Fruit fly (Drosophila melanogaster) whole organism, wandering third instar larva: ENCODE data around the gene mRNA-cap.

Experiments
- Abd-B ChIP-seq: fragments of >200 bp; optimal IDR thresholded peaks from 2 replicates; lab custom pipeline; 2017; ENCODE audit warnings: missing biosample characterization, missing genetic modification characterization
- CG9705 ChIP-seq: fragments of 200-800 bp; sonication (Bioruptor generic); optimal IDR thresholded peaks from 2 replicates; lab custom pipeline; 2018; ENCODE audit warnings: missing biosample characterization, mild to moderate bottlenecking, missing genetic modification characterization
- CrebA ChIP-seq: fragments of 200-800 bp; sonication (Bioruptor generic); optimal IDR thresholded peaks from 2 replicates; lab custom pipeline; 2016; ENCODE audit warnings: missing biosample characterization, mild to moderate bottlenecking, missing genetic modification characterization, borderline replicate concordance
- Dfd ChIP-seq: fragments of >200 bp; optimal IDR thresholded peaks from 2 replicates; lab custom pipeline; 2017; ENCODE audit warnings: missing biosample characterization, missing genetic modification characterization
- Dif ChIP-seq: fragments of 200-275, 200-300 bp; sonication (Bioruptor generic); optimal IDR thresholded peaks from 2 replicates; lab custom pipeline; 2018; ENCODE audit warnings: missing biosample characterization, missing genetic modification characterization; ENCODE audit not compliant: partially characterized antibody
- HLH106 ChIP-seq: fragments of 200-800 bp; optimal IDR thresholded peaks from 3 replicates; lab custom pipeline; 2019; ENCODE audit warnings: missing biosample characterization, mild to moderate bottlenecking, missing genetic modification characterization, moderate library complexity
- Hr78 ChIP-seq: fragments of >200 bp; optimal IDR thresholded peaks from 2 replicates; lab custom pipeline; 2017; ENCODE audit warnings: missing biosample characterization, missing genetic modification characterization
- Hr83 ChIP-seq: fragments of 200-300 bp; sonication (Bioruptor generic); optimal IDR thresholded peaks from 2 replicates; lab custom pipeline; 2016; ENCODE audit warnings: missing biosample characterization, mild to moderate bottlenecking, missing genetic modification characterization, moderate library complexity; ENCODE audit not compliant: poor library complexity, severe bottlenecking
- Jra ChIP-seq: sonication (Bioruptor generic); optimal IDR thresholded peaks from 2 replicates; lab custom pipeline; 2016; ENCODE audit warnings: missing biosample characterization, missing genetic modification characterization
- N ChIP-seq: fragments of >200 bp; optimal IDR thresholded peaks from 2 replicates; lab custom pipeline; 2018; ENCODE audit warnings: missing biosample characterization, missing external identifiers, missing genetic modification characterization
- Rel ChIP-seq, 2 experiments: fragments of 200-800 bp; sonication (Bioruptor generic) in 1 of 2; optimal IDR thresholded peaks; 2 replicates in 1 of 2; 3 replicates in 1 of 2; lab custom pipeline; 2016 to 2019; ENCODE audit warnings: mild to moderate bottlenecking in 2 of 2, missing biosample characterization in 2 of 2, missing genetic modification characterization in 2 of 2, moderate library complexity in 1 of 2
- Sp1 ChIP-seq: fragments of 200-800 bp; sonication (Bioruptor generic); optimal IDR thresholded peaks from 3 replicates; lab custom pipeline; 2019; ENCODE audit warnings: missing biosample characterization, mild to moderate bottlenecking, missing genetic modification characterization, moderate library complexity
- Vsx2 ChIP-seq: fragments of 200-300, 225-300 bp; sonication (Bioruptor generic); optimal IDR thresholded peaks from 2 replicates; lab custom pipeline; 2018; ENCODE audit warnings: missing biosample characterization, missing genetic modification characterization; ENCODE audit not compliant: partially characterized antibody
- brk ChIP-seq: fragments of 200-800 bp; sonication (Bioruptor generic); optimal IDR thresholded peaks from 2 replicates; lab custom pipeline; 2016; ENCODE audit warnings: missing biosample characterization, mild to moderate bottlenecking, missing genetic modification characterization
- dl ChIP-seq, 2 experiments: fragments of 175-275, 200-275 bp in 1 of 2; fragments of 200-275 bp in 1 of 2; sonication (Bioruptor generic); optimal IDR thresholded peaks; lab custom pipeline; 2018; ENCODE audit warnings: mild to moderate bottlenecking in 2 of 2, missing biosample characterization in 2 of 2, missing genetic modification characterization in 2 of 2, moderate library complexity in 2 of 2; ENCODE audit not compliant: partially characterized antibody in 2 of 2, insufficient read depth in 1 of 2
- dmrt93B ChIP-seq: fragments of 200-800 bp; sonication (Bioruptor generic); optimal IDR thresholded peaks from 2 replicates; lab custom pipeline; 2018; ENCODE audit warnings: missing biosample characterization, mild to moderate bottlenecking, missing genetic modification characterization
- fru ChIP-seq: fragments of 200-800 bp; sonication (Bioruptor generic); optimal IDR thresholded peaks from 3 replicates; lab custom pipeline; 2016; ENCODE audit warnings: missing biosample characterization, mild to moderate bottlenecking, missing genetic modification characterization
- jim ChIP-seq: fragments of 175-275, 200-325 bp; sonication (Bioruptor generic); optimal IDR thresholded peaks from 2 replicates; lab custom pipeline; 2016; ENCODE audit warnings: missing biosample characterization, mild to moderate bottlenecking, missing genetic modification characterization
- rgr ChIP-seq: fragments of 200-800 bp; sonication (Bioruptor generic); optimal IDR thresholded peaks from 3 replicates; lab custom pipeline; 2016; ENCODE audit warnings: missing biosample characterization, mild to moderate bottlenecking, missing genetic modification characterization
- sv ChIP-seq: fragments of 200-800 bp; sonication (Bioruptor generic); optimal IDR thresholded peaks from 3 replicates; lab custom pipeline; 2016; ENCODE audit warnings: missing biosample characterization, missing genetic modification characterization
- tai ChIP-seq: sonication (Bioruptor generic); optimal IDR thresholded peaks from 2 replicates; lab custom pipeline; 2016; ENCODE audit warnings: missing biosample characterization, missing genetic modification characterization
- usp ChIP-seq: fragments of >200 bp; optimal IDR thresholded peaks from 2 replicates; lab custom pipeline; 2017; ENCODE audit warnings: missing biosample characterization, missing genetic modification characterization
- woc ChIP-seq: sonication (Bioruptor generic); optimal IDR thresholded peaks from 2 replicates; lab custom pipeline; 2016; ENCODE audit warnings: missing biosample characterization, mild to moderate bottlenecking, missing genetic modification characterization

Gene mRNA-cap

dm6 chrX:14242479-14242878 lies at the start of gene mRNA-cap:
TSS of gene mRNA-cap (minus strand) at chrX:14242822.
- TF ChIP-seq rgr (no peak), Hr78 (GFP tag; lab: Kevin White, UChicago) (no peak)
- TF ChIP-seq, all 38 proteins: peak for 0

- no peak for TF ChIP-seq Dif (GFP tag; lab: Kevin White, UChicago)
- no peak for TF ChIP-seq Jra (GFP tag; lab: Kevin White, UChicago)
- no peak for TF ChIP-seq sv
- TF ChIP-seq Rel (GFP tag; optimal IDR thresholded peaks at IDR 0.05; lab: Kevin White, UChicago), result no peak
- no peak for TF ChIP-seq Rel (tag; optimal IDR thresholded peaks at IDR 0.05; lab: Kevin White, UChicago)
- TF ChIP-seq N (GFP tag; lab: Kevin White, UChicago), result no peak
- TF ChIP-seq usp (GFP tag; lab: Kevin White, UChicago), result no peak
- no peak for TF ChIP-seq woc (GFP tag; lab: Kevin White, UChicago)
- no peak for TF ChIP-seq Abd-B (GFP tag; lab: Kevin White, UChicago)
- no peak for TF ChIP-seq Hr83 (GFP tag; lab: Kevin White, UChicago)
- no peak for TF ChIP-seq rgr
- no peak for TF ChIP-seq fru (GFP tag; lab: Kevin White, UChicago)
- no peak for TF ChIP-seq jim (GFP tag; lab: Kevin White, UChicago)
- no peak for TF ChIP-seq dmrt93B (GFP tag; lab: Kevin White, UChicago)
- TF ChIP-seq Sp1, result no peak
- no peak for TF ChIP-seq dl (GFP tag; optimal IDR thresholded peaks at IDR 0.05; lab: Kevin White, UChicago; ENCODE audit: insufficient read depth in 1 of 2, partially characterized antibody in 2 of 2)
- TF ChIP-seq Dfd (GFP tag; lab: Kevin White, UChicago), result no peak
- TF ChIP-seq brk (GFP tag; lab: Kevin White, UChicago), result no peak
- no peak for TF ChIP-seq CG9705 (GFP tag; lab: Kevin White, UChicago)
Observed at dm6 chrX:14289293-14289692, 46.7 kb upstream of the mRNA-cap start, which contains the start of gene CG9400. TSS of gene CG9400 (minus strand) at chrX:14289393.

dm6 chrX:14277435-14277834 lies 34.8 kb upstream of the mRNA-cap start, which contains the start of gene Muc12Ea:
TSS of gene Muc12Ea (plus strand) at chrX:14277735.
- TF ChIP-seq HLH106 (tag; lab: Kevin White, UChicago) (no peak), tai (GFP tag; lab: Kevin White, UChicago) (no peak), dmrt93B (GFP tag; lab: Kevin White, UChicago) (no peak), Jra (GFP tag; lab: Kevin White, UChicago) (no peak)

- no peak for TF ChIP-seq Hr83 (GFP tag; lab: Kevin White, UChicago)
- no peak for TF ChIP-seq dmrt93B (GFP tag; lab: Kevin White, UChicago)
- TF ChIP-seq Vsx2 (GFP tag; lab: Kevin White, UChicago), result no peak
Observed at dm6 chrX:14266075-14266474, 23.5 kb upstream of the mRNA-cap start, which contains the start of the genes CG13404 and na. TSS of gene CG13404 (minus strand) at chrX:14266250. TSS of gene na (plus strand) at chrX:14266367.

- TF ChIP-seq Dfd (GFP tag; lab: Kevin White, UChicago) (peak; percentile 11), tai (GFP tag; lab: Kevin White, UChicago) (no peak), usp (GFP tag; lab: Kevin White, UChicago) (no peak), fru (GFP tag; lab: Kevin White, UChicago) (no peak), HLH106 (tag; lab: Kevin White, UChicago) (no peak)
Observed at dm6 chrX:14265149-14265548, 22.5 kb upstream of the mRNA-cap start.

dm6 chrX:14260863-14261262 lies 18.2 kb upstream of the mRNA-cap start, which contains the start of the genes CG46317 and Tat:
TSS of gene CG46317 (plus strand) at chrX:14261223.
TSS of gene Tat (plus strand) at chrX:14261223.
- TF ChIP-seq CrebA, result no peak
- TF ChIP-seq usp (GFP tag; lab: Kevin White, UChicago), result no peak
- no peak for TF ChIP-seq woc (GFP tag; lab: Kevin White, UChicago)
- TF ChIP-seq Abd-B (GFP tag; lab: Kevin White, UChicago), result no peak
- TF ChIP-seq sv, result no peak
- TF ChIP-seq fru (GFP tag; lab: Kevin White, UChicago), result no peak
